Worm (Caenorhabditis elegans): ENCODE results near the gene apa-2.

The apa-2 gene

ce11 chrX:9338375-9338774 is at the start of gene apa-2:
apa-2 (plus strand) TSS chrX:9338675.
- TF ChIP-seq lin-32 (GFP tag; optimal IDR thresholded peaks at IDR 0.05) = no peak
- TF ChIP-seq elt-3 (tag; optimal IDR thresholded peaks at IDR 0.05) = no peak
- no peak for TF ChIP-seq lsy-2 (tag; optimal IDR thresholded peaks at IDR 0.05)
- no peak for TF ChIP-seq ceh-83 (GFP tag; optimal IDR thresholded peaks at IDR 0.05)
- TF ChIP-seq lin-13 (tag; optimal IDR thresholded peaks at IDR 0.05) = no peak
- TF ChIP-seq unc-62 (GFP tag; optimal IDR thresholded peaks at IDR 0.05) = no peak
- TF ChIP-seq ham-2 (GFP tag; optimal IDR thresholded peaks at IDR 0.05) = no peak
- no peak for TF ChIP-seq ceh-39 (tag; optimal IDR thresholded peaks at IDR 0.05)
- TF ChIP-seq elt-1 (tag; optimal IDR thresholded peaks at IDR 0.05; ENCODE audit: borderline replicate concordance, insufficient read depth) = no peak
- no peak for TF ChIP-seq nhr-28 (tag; optimal IDR thresholded peaks at IDR 0.05)
- TF ChIP-seq snpc-4 (tag; optimal IDR thresholded peaks at IDR 0.05) = no peak
- TF ChIP-seq nhr-237 (tag; optimal IDR thresholded peaks at IDR 0.05) = no peak
- no peak for TF ChIP-seq ztf-11 (tag; optimal IDR thresholded peaks at IDR 0.05)
- no peak for TF ChIP-seq bed-3 (GFP tag; optimal IDR thresholded peaks at IDR 0.05)
- no peak for TF ChIP-seq mab-5 (tag; optimal IDR thresholded peaks at IDR 0.05)
- no peak for TF ChIP-seq drap-1 (GFP tag; optimal IDR thresholded peaks at IDR 0.05)
- TF ChIP-seq nhr-76 (tag; optimal IDR thresholded peaks at IDR 0.05) = no peak

- TF ChIP-seq nhr-2 (tag; optimal IDR thresholded peaks at IDR 0.05) (no peak), lin-13 (tag; optimal IDR thresholded peaks at IDR 0.05) (no peak), nhr-237 (tag; optimal IDR thresholded peaks at IDR 0.05) (no peak), lin-32 (GFP tag; optimal IDR thresholded peaks at IDR 0.05) (no peak)
Measured at ce11 chrX:9291345-9291744, 47.1 kb upstream of the apa-2 start, which contains the start of gene B0416.3. B0416.3 (plus strand) TSS chrX:9291645.

- TF ChIP-seq nhr-237 (tag; optimal IDR thresholded peaks at IDR 0.05) (no peak), ztf-11 (tag; optimal IDR thresholded peaks at IDR 0.05) (no peak), bed-3 (GFP tag; optimal IDR thresholded peaks at IDR 0.05) (no peak), unc-39 (tag; optimal IDR thresholded peaks at IDR 0.05) (no peak), drap-1 (GFP tag; optimal IDR thresholded peaks at IDR 0.05) (no peak), pha-4 (tag; optimal IDR thresholded peaks at IDR 0.05) (no peak), lin-13 (tag; optimal IDR thresholded peaks at IDR 0.05) (no peak), unc-120 (tag; optimal IDR thresholded peaks at IDR 0.05; ENCODE audit: poor library complexity, severe bottlenecking) (no peak), unc-62 (GFP tag; optimal IDR thresholded peaks at IDR 0.05) (no peak), nhr-28 (tag; optimal IDR thresholded peaks at IDR 0.05) (no peak)
Measured at ce11 chrX:9295471-9295870, 43.0 kb upstream of the apa-2 start.

ce11 chrX:9296591-9296990 is 41.9 kb upstream of the apa-2 start, which contains the start of gene gly-13:
gly-13 (minus strand) TSS chrX:9296622.
- TF ChIP-seq ceh-43 (GFP tag; optimal IDR thresholded peaks at IDR 0.05) = peak; percentile 56
- peak; percentile 4 for TF ChIP-seq pha-4 (tag; optimal IDR thresholded peaks at IDR 0.05)
- TF ChIP-seq ceh-83 (GFP tag; optimal IDR thresholded peaks at IDR 0.05) = peak; percentile 19
- TF ChIP-seq blmp-1 (tag; optimal IDR thresholded peaks at IDR 0.05) = peak; percentile 10
- no peak for TF ChIP-seq nhr-12 (tag; optimal IDR thresholded peaks at IDR 0.05)
- no peak for TF ChIP-seq lin-13 (tag; optimal IDR thresholded peaks at IDR 0.05)
- TF ChIP-seq hlh-1 (tag; optimal IDR thresholded peaks at IDR 0.05) = peak; percentile 29
- TF ChIP-seq ham-2 (GFP tag; optimal IDR thresholded peaks at IDR 0.05) = peak; percentile 27
- peak; percentile 48 for TF ChIP-seq sem-2 (GFP tag; optimal IDR thresholded peaks at IDR 0.05)
- peak; percentile 87 for TF ChIP-seq sptf-1 (tag; optimal IDR thresholded peaks at IDR 0.05)
- TF ChIP-seq unc-39 (tag; optimal IDR thresholded peaks at IDR 0.05) = no peak
- TF ChIP-seq tbx-8 (GFP tag; optimal IDR thresholded peaks at IDR 0.05) = peak; percentile 31
- TF ChIP-seq mep-1 (tag; optimal IDR thresholded peaks at IDR 0.05) = peak; percentile 56
- peak; percentile 41 for TF ChIP-seq lsy-2 (tag; optimal IDR thresholded peaks at IDR 0.05)
- peak; percentile 33 for TF ChIP-seq cnd-1 (tag; optimal IDR thresholded peaks at IDR 0.05)
- peak; percentile 65 for TF ChIP-seq nhr-76 (tag; optimal IDR thresholded peaks at IDR 0.05)
- no peak for TF ChIP-seq nhr-237 (tag; optimal IDR thresholded peaks at IDR 0.05)
- peak; percentile 11 for TF ChIP-seq ces-1 (GFP tag; optimal IDR thresholded peaks at IDR 0.05)
- peak; percentile 9 for TF ChIP-seq flh-1 (GFP tag; optimal IDR thresholded peaks at IDR 0.05)
- TF ChIP-seq bed-3 (GFP tag; optimal IDR thresholded peaks at IDR 0.05) = peak; percentile 26
- peak; percentile 15 for TF ChIP-seq ztf-11 (tag; optimal IDR thresholded peaks at IDR 0.05)
- TF ChIP-seq mls-2 (tag; optimal IDR thresholded peaks at IDR 0.05) = peak; percentile 72
- no peak for TF ChIP-seq unc-120 (tag; optimal IDR thresholded peaks at IDR 0.05; ENCODE audit: poor library complexity, severe bottlenecking)
- TF ChIP-seq lin-32 (GFP tag; optimal IDR thresholded peaks at IDR 0.05) = peak; percentile 35
- TF ChIP-seq mab-5 (tag; optimal IDR thresholded peaks at IDR 0.05) = no peak
